Worm (Caenorhabditis elegans): Measurements from ENCODE around the gene F14H12.6.

DNA sequence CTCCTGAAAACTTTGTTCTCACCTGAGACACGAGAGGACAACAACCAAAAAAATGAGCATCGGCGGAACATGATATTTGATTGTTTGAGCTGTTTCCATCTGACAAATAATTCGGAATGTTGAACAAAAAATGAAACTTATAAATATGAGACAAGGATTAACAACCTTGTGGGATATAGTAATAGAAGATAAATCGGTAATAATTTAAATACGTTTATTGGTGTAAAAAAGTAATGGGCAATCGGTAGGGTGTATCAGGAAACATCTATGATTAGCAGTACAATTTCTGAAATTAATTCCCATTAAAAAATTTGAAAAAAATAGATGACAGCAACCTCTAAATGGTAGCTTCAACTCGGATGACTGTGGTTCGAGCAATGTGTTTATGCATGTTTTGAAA lies 10.0 kb upstream of the F14H12.6 start, which contains the start of gene R160.10:
- TF ChIP-seq pha-4 (tag; optimal IDR thresholded peaks at IDR 0.05) (no peak), K11D2.4 (GFP tag; IDR thresholded peaks at IDR 0.05) (no peak), madf-8 (GFP tag; conservative IDR thresholded peaks at IDR 0.05) (no peak), F37B4.10 (GFP tag; IDR thresholded peaks at IDR 0.05) (no peak)
